Worm (Caenorhabditis elegans): ENCODE measurements around the gene fbxb-119.

The fbxb-119 gene

DNA sequence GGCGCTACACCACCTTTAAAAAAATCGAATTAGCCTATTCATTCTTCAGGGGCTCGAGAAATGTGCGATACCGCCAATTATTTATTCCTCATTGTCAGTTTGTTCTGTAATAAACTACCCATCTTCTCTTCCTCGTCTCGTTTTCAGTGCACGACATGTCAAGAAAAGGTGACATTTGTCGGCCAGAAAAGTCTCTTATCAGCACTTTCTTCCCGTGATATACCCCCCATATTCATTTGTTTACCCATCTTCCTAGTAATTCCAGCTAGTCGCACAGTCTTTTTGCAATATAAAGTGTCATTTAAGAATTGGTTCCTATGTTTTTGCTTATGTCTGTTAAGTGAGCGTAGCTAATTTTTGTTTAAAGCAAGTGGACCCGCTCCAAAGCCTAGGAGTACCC lies 6.1 kb downstream of the fbxb-119 start:
- TF ChIP-seq sdc-2 (tag; optimal IDR thresholded peaks at IDR 0.05): no peak
- TF ChIP-seq npax-4 (tag; optimal IDR thresholded peaks at IDR 0.05): no peak
- no peak for TF ChIP-seq nfya-1 (tag; optimal IDR thresholded peaks at IDR 0.05)
- no peak for TF ChIP-seq hlh-30 (tag; optimal IDR thresholded peaks at IDR 0.05; ENCODE audit: insufficient read depth)
- no peak for TF ChIP-seq eyg-1 (tag; optimal IDR thresholded peaks at IDR 0.05)
- TF ChIP-seq fax-1 (tag; optimal IDR thresholded peaks at IDR 0.05): no peak
- no peak for TF ChIP-seq ceh-31 (tag; optimal IDR thresholded peaks at IDR 0.05)
- TF ChIP-seq mec-3 (tag; optimal IDR thresholded peaks at IDR 0.05; ENCODE audit: borderline replicate concordance): no peak

DNA sequence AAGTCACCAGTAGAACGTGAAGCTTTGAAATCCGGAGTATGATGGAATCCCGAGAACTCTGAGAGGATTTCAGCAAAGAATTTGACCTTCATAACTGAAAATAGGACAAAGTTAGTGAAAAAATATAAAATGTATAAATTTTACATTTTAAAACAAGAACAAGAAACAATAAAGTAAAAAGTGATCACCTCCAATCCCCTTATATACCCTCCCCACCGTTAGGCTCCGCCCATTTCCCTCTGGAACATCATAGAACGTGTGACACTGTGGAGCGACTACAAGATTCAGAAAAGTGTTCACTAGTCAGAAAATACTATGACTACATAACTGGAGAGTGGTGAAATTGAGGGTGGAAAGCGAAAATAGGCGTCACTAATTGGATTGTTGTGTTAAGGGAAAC lies 12.7 kb downstream of the fbxb-119 start, which contains the start of gene B0462.4:
Gene B0462.4, minus strand, starts transcription at position 101 of the 400 bp plus-strand sequence.
- TF ChIP-seq hlh-30 (tag; optimal IDR thresholded peaks at IDR 0.05; ENCODE audit: insufficient read depth) (no peak), mec-3 (tag; optimal IDR thresholded peaks at IDR 0.05; ENCODE audit: borderline replicate concordance) (no peak), ceh-34 (tag; optimal IDR thresholded peaks at IDR 0.05) (no peak), F13H6.1 (tag; optimal IDR thresholded peaks at IDR 0.05) (no peak), elt-4 (tag; optimal IDR thresholded peaks at IDR 0.05) (no peak), sdc-2 (tag; optimal IDR thresholded peaks at IDR 0.05) (no peak), pag-3 (tag; optimal IDR thresholded peaks at IDR 0.05; ENCODE audit: borderline replicate concordance) (no peak), pat-9 (tag; optimal IDR thresholded peaks at IDR 0.05) (no peak), hlh-13 (GFP tag; optimal IDR thresholded peaks at IDR 0.05) (no peak), ceh-30 (tag; optimal IDR thresholded peaks at IDR 0.05) (no peak), odd-2 (tag; optimal IDR thresholded peaks at IDR 0.05) (no peak), hlh-8 (tag; optimal IDR thresholded peaks at IDR 0.05) (no peak), pax-1 (tag; optimal IDR thresholded peaks at IDR 0.05) (no peak), pha-2 (tag; optimal IDR thresholded peaks at IDR 0.05) (no peak), ets-4 (tag; optimal IDR thresholded peaks at IDR 0.05) (no peak), nhr-232 (tag; optimal IDR thresholded peaks at IDR 0.05) (no peak), ceh-45 (GFP tag; IDR thresholded peaks at IDR 0.05) (no peak), ceh-9 (tag; optimal IDR thresholded peaks at IDR 0.05) (no peak), pros-1 (tag; optimal IDR thresholded peaks at IDR 0.05) (no peak), fkh-6 (tag; optimal IDR thresholded peaks at IDR 0.05) (no peak)

DNA sequence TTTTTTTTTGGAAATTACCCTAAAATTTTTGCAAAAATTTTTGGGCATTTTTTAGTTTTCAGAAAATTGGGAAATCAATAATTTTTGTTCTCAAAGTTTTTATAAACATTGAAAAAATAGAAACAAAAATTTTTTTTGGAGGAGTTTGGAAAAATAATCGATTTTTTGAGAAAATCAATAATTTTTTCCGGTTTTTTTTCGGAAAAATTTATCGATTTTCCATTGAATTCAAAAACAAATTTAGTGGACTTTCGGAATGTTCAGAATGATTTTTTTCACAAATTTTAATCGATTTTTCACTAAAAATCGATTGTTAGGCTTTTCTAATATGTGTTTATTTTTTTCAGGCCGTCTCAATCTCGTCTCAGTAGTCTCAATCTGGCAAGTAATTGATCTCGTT lies 19.2 kb downstream of the fbxb-119 start:
- TF ChIP-seq ztf-16 (tag; optimal IDR thresholded peaks at IDR 0.05) (no peak), mec-3 (tag; optimal IDR thresholded peaks at IDR 0.05; ENCODE audit: borderline replicate concordance) (no peak), sox-4 (tag; optimal IDR thresholded peaks at IDR 0.05) (no peak), ceh-14 (tag; optimal IDR thresholded peaks at IDR 0.05) (no peak), hlh-15 (tag; optimal IDR thresholded peaks at IDR 0.05) (no peak), ahr-1 (tag; optimal IDR thresholded peaks at IDR 0.05) (no peak), K02D7.2 (tag; optimal IDR thresholded peaks at IDR 0.05) (no peak), sox-2 (GFP tag; IDR thresholded peaks at IDR 0.05) (no peak), pha-2 (tag; optimal IDR thresholded peaks at IDR 0.05) (no peak), ceh-24 (tag; optimal IDR thresholded peaks at IDR 0.05) (no peak), nhr-232 (tag; optimal IDR thresholded peaks at IDR 0.05) (no peak), pax-1 (tag; optimal IDR thresholded peaks at IDR 0.05) (no peak), ets-4 (tag; optimal IDR thresholded peaks at IDR 0.05) (no peak), gmeb-2 (tag; optimal IDR thresholded peaks at IDR 0.05) (no peak)

DNA sequence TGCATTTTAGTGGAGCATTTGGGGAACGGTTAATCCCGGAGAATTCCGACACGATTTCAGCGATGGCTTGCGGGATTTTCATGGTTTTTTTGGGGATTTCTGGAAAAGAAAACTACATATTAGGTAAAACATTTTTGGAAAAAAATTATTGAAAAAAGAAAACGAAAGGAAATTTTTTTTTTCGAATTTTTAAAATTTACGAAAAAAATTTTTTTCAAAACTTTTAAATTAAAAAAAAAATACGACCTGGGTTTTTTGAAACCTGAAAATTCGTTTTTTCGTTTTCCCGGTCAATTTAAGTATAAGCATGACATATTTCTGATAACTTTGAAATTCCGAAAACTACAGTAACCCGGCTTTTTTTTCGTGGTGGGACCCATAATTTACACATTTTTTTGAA lies 21.4 kb downstream of the fbxb-119 start, which contains the start of gene C08E8.10:
Gene C08E8.10, minus strand, starts transcription at position 101 of the 400 bp plus-strand sequence.
- no peak for TF ChIP-seq hlh-15 (tag; optimal IDR thresholded peaks at IDR 0.05)
- no peak for TF ChIP-seq lim-6 (tag; optimal IDR thresholded peaks at IDR 0.05)
- TF ChIP-seq ceh-48 (tag; optimal IDR thresholded peaks at IDR 0.05): no peak
- TF ChIP-seq syd-9 (tag; optimal IDR thresholded peaks at IDR 0.05): no peak
- no peak for TF ChIP-seq C08G9.2 (tag; optimal IDR thresholded peaks at IDR 0.05)
- no peak for TF ChIP-seq sox-2 (GFP tag; IDR thresholded peaks at IDR 0.05)
- TF ChIP-seq dmd-4 (tag; optimal IDR thresholded peaks at IDR 0.05; ENCODE audit: borderline replicate concordance): no peak
- TF ChIP-seq nhr-11 (tag; optimal IDR thresholded peaks at IDR 0.05): no peak
- no peak for TF ChIP-seq dve-1 (tag; optimal IDR thresholded peaks at IDR 0.05)
- TF ChIP-seq ceh-9 (tag; optimal IDR thresholded peaks at IDR 0.05): no peak
- no peak for TF ChIP-seq unc-55 (GFP tag; optimal IDR thresholded peaks at IDR 0.05)
- TF ChIP-seq ceh-24 (tag; optimal IDR thresholded peaks at IDR 0.05): no peak
- TF ChIP-seq K02D7.2 (tag; optimal IDR thresholded peaks at IDR 0.05): no peak
- no peak for TF ChIP-seq elt-2 (tag; optimal IDR thresholded peaks at IDR 0.05)
- TF ChIP-seq hlh-6 (tag; optimal IDR thresholded peaks at IDR 0.05): no peak

Measured in whole organism, late embryonic.